Worm (Caenorhabditis elegans): ENCODE results near the gene fli-1.
A peak's percentile ranks its signal among the peaks of the same experiment; 100 is the strongest.

Gene fli-1

DNA sequence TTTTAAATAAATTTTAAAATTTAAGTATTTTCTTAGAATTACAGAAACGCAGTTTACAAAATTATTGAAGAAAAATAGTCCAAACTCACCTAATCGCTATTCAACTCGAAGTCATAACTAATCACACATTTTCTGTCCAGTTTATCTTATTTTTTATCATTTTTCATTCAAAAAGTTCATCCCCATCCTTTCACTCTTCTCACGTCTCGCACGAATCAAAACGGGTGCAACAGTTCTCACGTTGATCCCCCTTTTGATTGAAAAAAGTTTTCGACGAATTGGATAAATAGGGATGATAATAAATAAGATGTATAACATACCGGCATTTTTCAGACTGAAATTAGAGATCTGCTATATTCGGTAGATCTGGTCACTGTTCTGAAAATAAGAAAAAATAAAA is 26.2 kb upstream of the fli-1 start (continued):
- TF ChIP-seq lin-40 (tag; optimal IDR thresholded peaks at IDR 0.05) (no peak), C17E4.6 (GFP tag; IDR thresholded peaks at IDR 0.05) (no peak), attf-5 (GFP tag; optimal IDR thresholded peaks at IDR 0.05) (no peak), pbrm-1 (GFP tag; IDR thresholded peaks at IDR 0.05) (no peak)

DNA sequence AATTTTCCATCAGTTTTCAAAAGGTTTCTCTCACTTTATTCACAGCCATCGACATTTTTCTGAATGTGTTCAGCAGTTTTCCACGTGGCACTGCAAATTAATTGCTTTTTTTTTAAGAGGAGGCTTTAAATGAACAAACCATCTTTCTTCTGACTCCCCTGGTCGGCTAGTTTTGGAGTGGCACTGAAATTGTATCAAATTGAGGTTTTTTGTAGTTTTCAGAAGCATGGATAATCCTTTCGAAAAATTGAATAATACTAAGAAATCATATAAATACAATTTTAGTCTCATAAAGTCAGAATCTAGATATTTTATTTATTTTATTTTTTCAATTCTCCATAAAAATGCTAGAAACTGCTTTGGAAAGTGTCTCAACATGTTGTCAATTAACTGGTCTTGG is 21.2 kb upstream of the fli-1 start, which contains the start of gene B0303.16:
Gene B0303.16 (plus strand): TSS at position 301 of the 400 bp plus-strand sequence.
- TF ChIP-seq dpff-1 (tag; optimal IDR thresholded peaks at IDR 0.05) (no peak), ccch-3 (GFP tag; optimal IDR thresholded peaks at IDR 0.05) (no peak), unc-62 (GFP tag; optimal IDR thresholded peaks at IDR 0.05) (no peak)

ce11 chrIII:8700289-8700957 is 16.9 kb upstream of the fli-1 start, which contains the start of the genes sdz-1 and vps-33.1:
Gene sdz-1 (minus strand): TSS chrIII:8700339.
Gene vps-33.1 (plus strand): TSS chrIII:8700927.
- no peak for TF ChIP-seq rpc-1 (optimal IDR thresholded peaks at IDR 0.05)
- TF ChIP-seq rpc-1 (tag; optimal IDR thresholded peaks at IDR 0.05): no peak
- TF ChIP-seq dpl-1 (GFP tag; optimal IDR thresholded peaks at IDR 0.05): peak; percentile 36
- peak; percentile 57 for TF ChIP-seq ceh-27 (GFP tag; optimal IDR thresholded peaks at IDR 0.05)
- TF ChIP-seq lin-35 (GFP tag; optimal IDR thresholded peaks at IDR 0.05): no peak
- 0 out of 2 replicates have a peak, but pooled peaks have one; percentile 9 for TF ChIP-seq madf-6 (GFP tag; IDR thresholded peaks at IDR 0.05)
- TF ChIP-seq efl-1 (GFP tag; optimal IDR thresholded peaks at IDR 0.05): peak; percentile 41
- no peak for TF ChIP-seq ekl-4 (GFP tag; IDR thresholded peaks at IDR 0.05)
- no peak for TF ChIP-seq hmg-1.2 (GFP tag; IDR thresholded peaks at IDR 0.05)
- TF ChIP-seq lin-54 (GFP tag; optimal IDR thresholded peaks at IDR 0.05): peak; percentile 35
- no peak for TF ChIP-seq dox-1 (GFP tag; IDR thresholded peaks at IDR 0.05)
- TF ChIP-seq mcd-1 (GFP tag; IDR thresholded peaks at IDR 0.05): peak; percentile 60
- TF ChIP-seq ZK185.1 (tag; optimal IDR thresholded peaks at IDR 0.05; ENCODE audit: poor library complexity, severe bottlenecking): peak; percentile 31
- TF ChIP-seq B0261.1 (tag; optimal IDR thresholded peaks at IDR 0.05): no peak

ce11 chrIII:8697268-8697907 is 13.9 kb upstream of the fli-1 start:
- no peak for TF ChIP-seq lin-54 (GFP tag; optimal IDR thresholded peaks at IDR 0.05)
- no peak for TF ChIP-seq somi-1 (GFP tag; optimal IDR thresholded peaks at IDR 0.05)
- TF ChIP-seq nhr-90 (tag; optimal IDR thresholded peaks at IDR 0.05): no peak
- no peak for TF ChIP-seq lsy-27 (tag; optimal IDR thresholded peaks at IDR 0.05; ENCODE audit: borderline replicate concordance, insufficient read depth)
- no peak for TF ChIP-seq gei-17 (GFP tag; optimal IDR thresholded peaks at IDR 0.05)

DNA sequence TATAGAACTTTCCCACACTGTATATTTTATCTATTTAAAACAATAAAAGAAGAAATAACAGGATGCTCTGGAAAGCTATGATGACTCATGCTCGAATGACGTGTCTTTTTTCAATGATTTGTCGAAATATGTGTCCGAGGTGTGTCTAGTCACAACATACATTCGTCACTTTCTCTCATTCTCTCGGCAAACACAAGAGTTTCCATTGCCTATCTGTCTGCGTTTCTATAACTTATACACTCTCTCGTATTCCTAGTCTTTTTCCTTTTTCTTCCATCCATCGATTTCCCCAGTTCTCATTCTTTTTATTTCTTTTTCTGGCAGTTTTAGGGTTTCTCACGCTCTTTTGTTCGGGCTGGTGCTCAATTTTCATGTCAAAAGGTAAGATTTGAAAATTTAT is 13.1 kb upstream of the fli-1 start:
- TF ChIP-seq nhr-120 (GFP tag; IDR thresholded peaks at IDR 0.05) (no peak), ZK185.1 (tag; optimal IDR thresholded peaks at IDR 0.05; ENCODE audit: poor library complexity, severe bottlenecking) (peak; percentile 17), efl-1 (GFP tag; optimal IDR thresholded peaks at IDR 0.05) (no peak), C06A6.2 (GFP tag; conservative IDR thresholded peaks at IDR 0.05) (no peak), let-607 (tag; optimal IDR thresholded peaks at IDR 0.05) (peak; percentile 21 to 81), attf-5 (GFP tag; optimal IDR thresholded peaks at IDR 0.05) (peak; percentile 3), hmg-1.2 (GFP tag; IDR thresholded peaks at IDR 0.05) (peak; percentile 87), C17E4.6 (GFP tag; IDR thresholded peaks at IDR 0.05) (no peak), atf-7 (tag; optimal IDR thresholded peaks at IDR 0.05) (no peak), hsf-1 (GFP tag; IDR thresholded peaks at IDR 0.05) (no peak), let-526 (GFP tag; IDR thresholded peaks at IDR 0.05) (no peak), nhr-80 (tag; optimal IDR thresholded peaks at IDR 0.05) (peak; percentile 22), cebp-1 (GFP tag; IDR thresholded peaks at IDR 0.05) (no peak), cebp-1 (tag; optimal IDR thresholded peaks at IDR 0.05) (peak; percentile 39)

All from whole organism, young adult.